Worm (Caenorhabditis elegans): Measurements from ENCODE around the gene C50H11.13.

The C50H11.13 gene

DNA sequence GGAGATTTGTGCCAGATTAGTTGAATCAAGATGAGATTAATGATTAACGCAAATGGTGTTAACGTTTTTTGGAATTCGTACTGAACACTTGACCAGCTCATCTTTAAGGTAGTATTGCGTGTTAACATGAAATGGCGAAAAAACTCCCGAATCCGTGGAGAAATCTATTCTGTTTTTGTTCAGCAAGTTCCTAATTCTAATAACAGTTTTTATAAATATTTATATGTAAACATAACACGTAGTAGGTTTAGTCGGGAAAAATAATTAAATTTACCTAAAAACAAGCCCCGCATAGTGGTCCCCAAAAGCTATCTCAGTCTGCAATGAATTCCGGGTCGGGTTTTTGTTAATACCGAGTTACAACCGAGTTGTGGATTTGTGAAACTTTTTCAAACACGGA, 12.5 kb downstream of the C50H11.13 start, which contains the start of gene str-244:
str-244 (minus strand) TSS at position 101 of the 400 bp plus-strand sequence.
- TF ChIP-seq klf-2 (GFP tag; conservative IDR thresholded peaks at IDR 0.05) (no peak), ztf-23 (GFP tag; IDR thresholded peaks at IDR 0.05) (no peak), ztf-29 (GFP tag; IDR thresholded peaks at IDR 0.05) (no peak), T22C8.4 (GFP tag; IDR thresholded peaks at IDR 0.05) (no peak), tab-1 (GFP tag; IDR thresholded peaks at IDR 0.05) (no peak), cog-1 (tag; optimal IDR thresholded peaks at IDR 0.05) (no peak), ref-1 (GFP tag; conservative IDR thresholded peaks at IDR 0.05) (no peak), flt-1 (GFP tag; IDR thresholded peaks at IDR 0.05) (no peak), med-1 (GFP tag; optimal IDR thresholded peaks at IDR 0.05; ENCODE audit: insufficient read depth) (no peak)

DNA sequence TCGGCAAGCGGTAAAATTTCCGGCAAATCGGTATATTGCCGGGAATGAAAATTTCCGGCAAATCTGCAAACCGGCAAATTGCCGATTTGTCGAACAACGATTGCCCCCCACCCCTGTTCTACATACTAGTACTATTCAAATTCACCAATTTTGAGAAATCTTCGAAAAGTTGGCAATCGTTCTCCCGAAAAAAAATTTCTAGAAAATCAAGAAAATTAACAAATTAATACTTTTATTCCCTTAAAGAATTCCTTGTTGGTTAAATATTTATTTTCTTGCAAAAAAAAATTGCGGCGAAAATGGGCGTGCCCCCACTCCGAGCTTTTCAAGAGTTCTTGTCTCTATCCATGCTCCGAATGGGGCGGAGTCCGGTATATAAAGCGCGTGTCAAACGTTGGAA, 17.2 kb downstream of the C50H11.13 start, which contains the start of gene C50H11.8:
C50H11.8 (plus strand) TSS at position 301 of the 400 bp plus-strand sequence.
- TF ChIP-seq ztf-29 (GFP tag; IDR thresholded peaks at IDR 0.05) (no peak), flt-1 (GFP tag; IDR thresholded peaks at IDR 0.05) (no peak), ztf-23 (GFP tag; IDR thresholded peaks at IDR 0.05) (no peak), ref-1 (GFP tag; conservative IDR thresholded peaks at IDR 0.05) (no peak), med-1 (GFP tag; optimal IDR thresholded peaks at IDR 0.05; ENCODE audit: insufficient read depth) (no peak), tab-1 (GFP tag; IDR thresholded peaks at IDR 0.05) (no peak), T22C8.4 (GFP tag; IDR thresholded peaks at IDR 0.05) (no peak), cog-1 (tag; optimal IDR thresholded peaks at IDR 0.05) (no peak), klf-2 (GFP tag; conservative IDR thresholded peaks at IDR 0.05) (no peak)

- TF ChIP-seq tab-1 (GFP tag; IDR thresholded peaks at IDR 0.05) (no peak), T22C8.4 (GFP tag; IDR thresholded peaks at IDR 0.05) (no peak), cog-1 (tag; optimal IDR thresholded peaks at IDR 0.05) (no peak), klf-2 (GFP tag; conservative IDR thresholded peaks at IDR 0.05) (no peak), ztf-23 (GFP tag; IDR thresholded peaks at IDR 0.05) (no peak), flt-1 (GFP tag; IDR thresholded peaks at IDR 0.05) (no peak), ztf-29 (GFP tag; IDR thresholded peaks at IDR 0.05) (no peak), med-1 (GFP tag; optimal IDR thresholded peaks at IDR 0.05; ENCODE audit: insufficient read depth) (no peak), ref-1 (GFP tag; conservative IDR thresholded peaks at IDR 0.05) (no peak)
Measured at ce11 chrV:3046364-3046763, 25.1 kb downstream of the C50H11.13 start.

- TF ChIP-seq cog-1 (tag; optimal IDR thresholded peaks at IDR 0.05) (no peak), T22C8.4 (GFP tag; IDR thresholded peaks at IDR 0.05) (no peak), ztf-29 (GFP tag; IDR thresholded peaks at IDR 0.05) (no peak), med-1 (GFP tag; optimal IDR thresholded peaks at IDR 0.05; ENCODE audit: insufficient read depth) (no peak), ref-1 (GFP tag; conservative IDR thresholded peaks at IDR 0.05) (no peak), flt-1 (GFP tag; IDR thresholded peaks at IDR 0.05) (no peak), ztf-23 (GFP tag; IDR thresholded peaks at IDR 0.05) (no peak), tab-1 (GFP tag; IDR thresholded peaks at IDR 0.05) (no peak), klf-2 (GFP tag; conservative IDR thresholded peaks at IDR 0.05) (no peak)
Measured at ce11 chrV:3044837-3045236, 26.6 kb downstream of the C50H11.13 start, which contains the start of gene F59D6.1. Gene F59D6.1 (plus strand): TSS chrV:3045137.

DNA sequence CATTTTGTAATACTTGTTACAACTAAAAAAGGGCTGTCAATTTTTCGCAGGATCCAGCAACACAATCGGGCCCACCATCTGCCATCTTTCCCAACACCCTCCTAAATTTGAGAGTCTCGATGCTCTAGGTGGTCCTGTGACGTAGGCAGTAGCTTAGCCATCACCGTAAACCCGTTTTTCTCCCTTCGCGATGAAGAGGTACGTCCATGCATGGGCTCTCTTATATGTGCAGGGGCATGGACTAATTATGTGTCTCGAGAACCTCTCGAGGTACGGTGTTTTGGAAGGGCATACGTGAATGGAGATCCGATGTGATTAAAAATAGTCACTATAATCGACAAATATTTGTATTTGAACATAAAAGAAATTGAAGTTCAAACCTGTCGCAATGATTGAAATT, 30.5 kb downstream of the C50H11.13 start:
- no peak for TF ChIP-seq ref-1 (GFP tag; conservative IDR thresholded peaks at IDR 0.05)
- TF ChIP-seq tab-1 (GFP tag; IDR thresholded peaks at IDR 0.05), result no peak
- TF ChIP-seq T22C8.4 (GFP tag; IDR thresholded peaks at IDR 0.05), result no peak
- no peak for TF ChIP-seq med-1 (GFP tag; optimal IDR thresholded peaks at IDR 0.05; ENCODE audit: insufficient read depth)
- TF ChIP-seq ztf-29 (GFP tag; IDR thresholded peaks at IDR 0.05), result no peak
- TF ChIP-seq ztf-23 (GFP tag; IDR thresholded peaks at IDR 0.05), result no peak
- no peak for TF ChIP-seq cog-1 (tag; optimal IDR thresholded peaks at IDR 0.05)
- no peak for TF ChIP-seq klf-2 (GFP tag; conservative IDR thresholded peaks at IDR 0.05)
- no peak for TF ChIP-seq flt-1 (GFP tag; IDR thresholded peaks at IDR 0.05)

ce11 chrV:3039282-3039681, 32.2 kb downstream of the C50H11.13 start, which contains the start of gene chpf-2:
Gene chpf-2 (minus strand): TSS chrV:3039382.
- TF ChIP-seq ztf-23 (GFP tag; IDR thresholded peaks at IDR 0.05) (no peak), ref-1 (GFP tag; conservative IDR thresholded peaks at IDR 0.05) (no peak), T22C8.4 (GFP tag; IDR thresholded peaks at IDR 0.05) (no peak), ztf-29 (GFP tag; IDR thresholded peaks at IDR 0.05) (no peak), cog-1 (tag; optimal IDR thresholded peaks at IDR 0.05) (no peak), tab-1 (GFP tag; IDR thresholded peaks at IDR 0.05) (no peak), med-1 (GFP tag; optimal IDR thresholded peaks at IDR 0.05; ENCODE audit: insufficient read depth) (no peak), flt-1 (GFP tag; IDR thresholded peaks at IDR 0.05) (no peak), klf-2 (GFP tag; conservative IDR thresholded peaks at IDR 0.05) (no peak)

ce11 chrV:3038058-3038457, 33.4 kb downstream of the C50H11.13 start:
- TF ChIP-seq T22C8.4 (GFP tag; IDR thresholded peaks at IDR 0.05), result no peak
- no peak for TF ChIP-seq klf-2 (GFP tag; conservative IDR thresholded peaks at IDR 0.05)
- no peak for TF ChIP-seq tab-1 (GFP tag; IDR thresholded peaks at IDR 0.05)
- no peak for TF ChIP-seq ref-1 (GFP tag; conservative IDR thresholded peaks at IDR 0.05)
- TF ChIP-seq flt-1 (GFP tag; IDR thresholded peaks at IDR 0.05), result no peak
- TF ChIP-seq med-1 (GFP tag; optimal IDR thresholded peaks at IDR 0.05; ENCODE audit: insufficient read depth), result no peak
- no peak for TF ChIP-seq ztf-23 (GFP tag; IDR thresholded peaks at IDR 0.05)
- no peak for TF ChIP-seq ztf-29 (GFP tag; IDR thresholded peaks at IDR 0.05)
- no peak for TF ChIP-seq cog-1 (tag; optimal IDR thresholded peaks at IDR 0.05)

ce11 chrV:3034236-3034635, 37.2 kb downstream of the C50H11.13 start, which contains the start of gene srw-8:
Gene srw-8 (minus strand): TSS chrV:3034336.
- TF ChIP-seq ztf-23 (GFP tag; IDR thresholded peaks at IDR 0.05) (no peak), med-1 (GFP tag; optimal IDR thresholded peaks at IDR 0.05; ENCODE audit: insufficient read depth) (no peak), ref-1 (GFP tag; conservative IDR thresholded peaks at IDR 0.05) (no peak), klf-2 (GFP tag; conservative IDR thresholded peaks at IDR 0.05) (no peak), cog-1 (tag; optimal IDR thresholded peaks at IDR 0.05) (no peak), tab-1 (GFP tag; IDR thresholded peaks at IDR 0.05) (no peak), ztf-29 (GFP tag; IDR thresholded peaks at IDR 0.05) (no peak), T22C8.4 (GFP tag; IDR thresholded peaks at IDR 0.05) (no peak), flt-1 (GFP tag; IDR thresholded peaks at IDR 0.05) (no peak)

DNA sequence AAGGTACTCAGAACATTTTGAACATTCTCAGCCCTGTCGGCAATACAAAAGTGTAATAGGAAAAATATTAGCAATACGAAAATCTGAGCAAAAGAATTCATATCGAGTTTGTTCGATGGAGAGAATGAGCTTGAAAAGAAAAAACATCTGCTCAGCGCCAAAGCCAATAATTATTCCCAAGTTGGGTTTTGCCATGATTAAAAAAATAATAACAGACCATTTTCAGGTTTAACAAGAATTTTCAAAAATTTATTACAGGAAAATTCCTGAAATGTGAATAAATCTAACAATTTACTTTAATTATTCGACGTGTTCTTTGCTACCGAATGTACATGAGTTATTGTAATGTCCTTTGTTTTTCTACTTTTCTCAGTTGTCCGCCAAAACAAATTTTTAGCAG, 39.1 kb downstream of the C50H11.13 start, which contains the start of gene irld-38:
irld-38 (minus strand) TSS at position 101 of the 400 bp plus-strand sequence.
- no peak for TF ChIP-seq klf-2 (GFP tag; conservative IDR thresholded peaks at IDR 0.05)
- no peak for TF ChIP-seq T22C8.4 (GFP tag; IDR thresholded peaks at IDR 0.05)
- no peak for TF ChIP-seq ztf-23 (GFP tag; IDR thresholded peaks at IDR 0.05)
- TF ChIP-seq flt-1 (GFP tag; IDR thresholded peaks at IDR 0.05), result no peak
- TF ChIP-seq tab-1 (GFP tag; IDR thresholded peaks at IDR 0.05), result no peak
- no peak for TF ChIP-seq ref-1 (GFP tag; conservative IDR thresholded peaks at IDR 0.05)
- TF ChIP-seq ztf-29 (GFP tag; IDR thresholded peaks at IDR 0.05), result no peak
- no peak for TF ChIP-seq med-1 (GFP tag; optimal IDR thresholded peaks at IDR 0.05; ENCODE audit: insufficient read depth)
- TF ChIP-seq cog-1 (tag; optimal IDR thresholded peaks at IDR 0.05), result no peak
